Worm (Caenorhabditis elegans): ENCODE measurements around the gene R07A4.2.
A peak's percentile ranks its signal among the peaks of the same experiment; 100 is the strongest.

R07A4.2 gene

ce11 chrX:10704329-10704728 lies 42.0 kb downstream of the R07A4.2 start:
- TF ChIP-seq lin-39 (tag; optimal IDR thresholded peaks at IDR 0.05) (no peak), R02D3.7 (tag; optimal IDR thresholded peaks at IDR 0.05) (no peak), zag-1 (tag; optimal IDR thresholded peaks at IDR 0.05) (no peak), lin-15B (tag; optimal IDR thresholded peaks at IDR 0.05) (no peak), aly-2 (tag; optimal IDR thresholded peaks at IDR 0.05) (no peak), egl-5 (tag; optimal IDR thresholded peaks at IDR 0.05) (no peak), fkh-10 (GFP tag; optimal IDR thresholded peaks at IDR 0.05) (no peak)

ce11 chrX:10694933-10695332 lies 51.4 kb downstream of the R07A4.2 start, which contains the start of gene plpp-1.3:
TSS of gene plpp-1.3 (plus strand) at chrX:10695312.
- no peak for TF ChIP-seq mml-1 (tag; optimal IDR thresholded peaks at IDR 0.05)
- peak; percentile 65 for TF ChIP-seq lsy-12 (tag; optimal IDR thresholded peaks at IDR 0.05)
- peak; percentile 60 for TF ChIP-seq pqm-1 (tag; optimal IDR thresholded peaks at IDR 0.05)
- no peak for TF ChIP-seq nhr-12 (tag; optimal IDR thresholded peaks at IDR 0.05)
- TF ChIP-seq ceh-28 (tag; optimal IDR thresholded peaks at IDR 0.05) = peak; percentile 20
- peak; percentile 53 for TF ChIP-seq elt-2 (tag; optimal IDR thresholded peaks at IDR 0.05)
- no peak for TF ChIP-seq fos-1 (tag; optimal IDR thresholded peaks at IDR 0.05)
- TF ChIP-seq hmg-11 (tag; optimal IDR thresholded peaks at IDR 0.05) = peak; percentile 45
- TF ChIP-seq nfya-1 (tag; optimal IDR thresholded peaks at IDR 0.05; ENCODE audit: insufficient read depth) = peak; percentile 32

Data from whole organism, L3 larva.